Fruit fly (Drosophila melanogaster) whole organism, embryonic: ENCODE results near the gene CG32036.

Experiments
- ATbp ChIP-seq: fragments of 200-800 bp; sonication (Bioruptor generic); optimal IDR thresholded peaks from 2 replicates; lab custom pipeline; 2017; ENCODE audit warnings: missing biosample characterization, mild to moderate bottlenecking, missing genetic modification characterization, missing genetic modification reagents
- Adf1 ChIP-seq: fragments of 200-800 bp; sonication (Bioruptor generic); IDR thresholded peaks from 2 replicates; pipeline ENCODE4 v1.3.6; 2022; ENCODE audit warnings: missing biosample characterization, missing genetic modification characterization
- Atf3 ChIP-seq: fragments of 200-800 bp; sonication (Bioruptor generic); optimal IDR thresholded peaks from 3 replicates; lab custom pipeline; 2016; ENCODE audit warnings: missing biosample characterization, missing genetic modification characterization
- CG11723 ChIP-seq: fragments of 200-800 bp; sonication (Bioruptor generic); optimal IDR thresholded peaks from 2 replicates; lab custom pipeline; 2017; ENCODE audit warnings: missing biosample characterization, mild to moderate bottlenecking, missing genetic modification characterization
- CG12104 ChIP-seq: fragments of 200-800 bp; sonication (Bioruptor generic); optimal IDR thresholded peaks from 3 replicates; lab custom pipeline; 2016; ENCODE audit warnings: missing biosample characterization, missing genetic modification characterization
- CG1233 ChIP-seq: fragments of 200-800 bp; sonication (Bioruptor generic); optimal IDR thresholded peaks from 4 replicates; lab custom pipeline; 2018; ENCODE audit warnings: missing biosample characterization, mild to moderate bottlenecking, missing genetic modification characterization
- CG13123 ChIP-seq: fragments of 200-800 bp; sonication (Bioruptor generic); optimal IDR thresholded peaks from 2 replicates; lab custom pipeline; 2016; ENCODE audit warnings: missing biosample characterization, missing genetic modification characterization
- CG14014 ChIP-seq: fragments of 200-800 bp; sonication (Bioruptor generic); IDR thresholded peaks from 2 replicates; pipeline ENCODE4 v1.3.6; 2022; ENCODE audit warnings: missing biosample characterization, missing genetic modification characterization
- CG1529 ChIP-seq: fragments of 200-800 bp; sonication (Bioruptor generic); optimal IDR thresholded peaks from 3 replicates; lab custom pipeline; 2018; ENCODE audit warnings: missing biosample characterization, missing genetic modification characterization
- CG1602 ChIP-seq: fragments of 200-800 bp; sonication (Bioruptor generic); optimal IDR thresholded peaks from 3 replicates; lab custom pipeline; 2016; ENCODE audit warnings: missing biosample characterization, missing genetic modification characterization
- CG17385 ChIP-seq: fragments of 200-800 bp; sonication (Bioruptor generic); optimal IDR thresholded peaks from 3 replicates; lab custom pipeline; 2018; ENCODE audit warnings: missing biosample characterization, mild to moderate bottlenecking, missing genetic modification characterization
- CG18619 ChIP-seq: fragments of 200-800 bp; sonication (Bioruptor generic); optimal IDR thresholded peaks from 3 replicates; lab custom pipeline; 2017; ENCODE audit warnings: missing biosample characterization, mild to moderate bottlenecking, missing genetic modification characterization
- CG2199 ChIP-seq: fragments of 200-800 bp; sonication (Bioruptor generic); IDR thresholded peaks from 3 replicates; pipeline ENCODE4 v1.3.6; 2022; ENCODE audit warnings: missing biosample characterization, missing genetic modification characterization
- CG3065 ChIP-seq: fragments of 200-800 bp; sonication (Bioruptor generic); optimal IDR thresholded peaks from 2 replicates; lab custom pipeline; 2016; ENCODE audit warnings: missing biosample characterization, missing genetic modification characterization
- CG42726 ChIP-seq: fragments of 200-800 bp; sonication (Bioruptor generic); IDR thresholded peaks from 2 replicates; pipeline ENCODE4 v1.3.6; 2022; ENCODE audit warnings: missing biosample characterization, missing genetic modification characterization; ENCODE audit not compliant: partially characterized antibody
- CG4820 ChIP-seq: fragments of 200-800 bp; sonication (Bioruptor generic); optimal IDR thresholded peaks from 3 replicates; lab custom pipeline; 2016; ENCODE audit warnings: missing biosample characterization, missing genetic modification characterization
- CG7786 ChIP-seq: fragments of 200-800 bp; sonication (Bioruptor generic); optimal IDR thresholded peaks from 2 replicates; lab custom pipeline; 2016; ENCODE audit warnings: missing biosample characterization, missing genetic modification characterization
- CG7987 ChIP-seq: fragments of 200-800 bp; sonication (Bioruptor generic); optimal IDR thresholded peaks from 2 replicates; lab custom pipeline; 2018; ENCODE audit warnings: missing biosample characterization, mild to moderate bottlenecking, missing genetic modification characterization, moderate library complexity
- CG8290 ChIP-seq, 3 experiments: fragments of 200-800 bp; sonication (Bioruptor generic); optimal IDR thresholded peaks; 2 replicates each; lab custom pipeline; 2016 to 2019; ENCODE audit warnings: missing biosample characterization in 3 of 3, missing genetic modification characterization in 3 of 3, mild to moderate bottlenecking in 2 of 3, moderate library complexity in 1 of 3
- CG8924 ChIP-seq: fragments of 200-800 bp; optimal IDR thresholded peaks from 3 replicates; lab custom pipeline; 2019; ENCODE audit warnings: missing biosample characterization, mild to moderate bottlenecking, missing genetic modification characterization, moderate library complexity
- CG9215 ChIP-seq: fragments of 200-800 bp; sonication (Bioruptor generic); IDR thresholded peaks from 2 replicates; pipeline ENCODE4 v1.3.6; 2022; ENCODE audit warnings: missing biosample characterization, missing genetic modification characterization
- CrebB ChIP-seq: fragments of 200-800 bp; sonication (Bioruptor generic); optimal IDR thresholded peaks from 3 replicates; lab custom pipeline; 2018; ENCODE audit warnings: missing biosample characterization, mild to moderate bottlenecking, missing genetic modification characterization
- Deaf1 ChIP-seq: fragments of 200-800 bp; optimal IDR thresholded peaks from 3 replicates; lab custom pipeline; 2019; ENCODE audit warnings: missing biosample characterization, mild to moderate bottlenecking, missing genetic modification characterization, moderate library complexity
- Dfd ChIP-seq, 2 experiments: fragments of >200 bp; optimal IDR thresholded peaks; 2 replicates each; lab custom pipeline; 2017; ENCODE audit warnings: missing biosample characterization in 2 of 2, missing genetic modification characterization in 2 of 2
- Dll ChIP-seq: fragments of 200-800 bp; sonication (Bioruptor generic); IDR thresholded peaks from 4 replicates; pipeline ENCODE4 v1.3.6; 2022; ENCODE audit warnings: missing biosample characterization, missing genetic modification characterization; ENCODE audit not compliant: partially characterized antibody
- Fer3 ChIP-seq: fragments of 200-800 bp; sonication (Bioruptor generic); optimal IDR thresholded peaks from 2 replicates; lab custom pipeline; 2018; ENCODE audit warnings: missing biosample characterization, mild to moderate bottlenecking, missing genetic modification characterization, moderate library complexity
- GATAe ChIP-seq: fragments of 200-800 bp; sonication (Bioruptor generic); conservative IDR thresholded peaks from 2 replicates; pipeline ENCODE4 v1.3.6; 2022; ENCODE audit warnings: missing biosample characterization, missing genetic modification characterization
- HLH3B ChIP-seq: fragments of 200-800 bp; sonication (Bioruptor generic); IDR thresholded peaks from 2 replicates; pipeline ENCODE4 v1.3.6; 2022; ENCODE audit warnings: missing biosample characterization, missing genetic modification characterization
- Mad ChIP-seq: fragments of 200-800 bp; sonication (Bioruptor generic); optimal IDR thresholded peaks from 2 replicates; lab custom pipeline; 2016; ENCODE audit warnings: missing biosample characterization, missing genetic modification characterization
- NFAT ChIP-seq: fragments of 200-800 bp; sonication (Bioruptor generic); IDR thresholded peaks from 2 replicates; pipeline ENCODE4 v1.3.6; 2022; ENCODE audit warnings: missing biosample characterization, missing genetic modification characterization
- NK7.1 ChIP-seq: fragments of 200-800 bp; sonication (Bioruptor generic); optimal IDR thresholded peaks from 3 replicates; lab custom pipeline; 2016; ENCODE audit warnings: missing biosample characterization, missing genetic modification characterization
- Rx ChIP-seq: fragments of 200-800 bp; sonication (Bioruptor generic); IDR thresholded peaks from 2 replicates; pipeline ENCODE4 v1.3.6; 2022; ENCODE audit warnings: missing biosample characterization, missing genetic modification characterization
- btn ChIP-seq: fragments of 200-800 bp; sonication (Bioruptor generic); optimal IDR thresholded peaks from 2 replicates; lab custom pipeline; 2016; ENCODE audit warnings: missing biosample characterization, missing genetic modification characterization
- chif ChIP-seq, 2 experiments: fragments of 200-800 bp; sonication (Bioruptor generic); optimal IDR thresholded peaks; 3 replicates each; lab custom pipeline; 2016; ENCODE audit warnings: missing biosample characterization in 2 of 2, missing genetic modification characterization in 2 of 2
- dati ChIP-seq: fragments of 200-800 bp; sonication (Bioruptor generic); IDR thresholded peaks from 2 replicates; pipeline ENCODE4 v1.3.6; 2022; ENCODE audit warnings: missing biosample characterization, missing genetic modification characterization
- dm ChIP-seq: fragments of 200-800 bp; sonication (Bioruptor generic); optimal IDR thresholded peaks from 3 replicates; lab custom pipeline; 2016; ENCODE audit warnings: missing biosample characterization, missing genetic modification characterization
- dmrt11E ChIP-seq: fragments of 200-800 bp; sonication (Bioruptor generic); optimal IDR thresholded peaks from 3 replicates; lab custom pipeline; 2018; ENCODE audit warnings: missing biosample characterization, mild to moderate bottlenecking, missing genetic modification characterization, moderate library complexity
- dmrt99B ChIP-seq: fragments of 200-800 bp; sonication (Bioruptor generic); optimal IDR thresholded peaks from 2 replicates; lab custom pipeline; 2018; ENCODE audit warnings: missing biosample characterization, mild to moderate bottlenecking, missing genetic modification characterization, moderate library complexity
- esg ChIP-seq: fragments of 200-800 bp; sonication (Bioruptor generic); conservative IDR thresholded peaks from 2 replicates; pipeline ENCODE4 v1.3.6; 2022; ENCODE audit warnings: missing biosample characterization, missing genetic modification characterization
- gro ChIP-seq: fragments of 200-800 bp; sonication (Bioruptor generic); optimal IDR thresholded peaks from 2 replicates; lab custom pipeline; 2016; ENCODE audit warnings: missing biosample characterization, missing genetic modification characterization
- hbn ChIP-seq: fragments of 200-800 bp; sonication (Bioruptor generic); IDR thresholded peaks from 2 replicates; pipeline ENCODE4 v1.3.6; 2022; ENCODE audit warnings: missing biosample characterization, missing genetic modification characterization; ENCODE audit not compliant: partially characterized antibody
- jing ChIP-seq: fragments of 200-800 bp; sonication (Bioruptor generic); optimal IDR thresholded peaks from 2 replicates; lab custom pipeline; 2018; ENCODE audit warnings: missing biosample characterization, mild to moderate bottlenecking, missing genetic modification characterization
- jumu ChIP-seq: fragments of 200-800 bp; sonication (Bioruptor generic); optimal IDR thresholded peaks from 3 replicates; lab custom pipeline; 2016; ENCODE audit warnings: missing biosample characterization, missing genetic modification characterization
- lbe ChIP-seq: fragments of 200-800 bp; sonication (Bioruptor generic); optimal IDR thresholded peaks from 2 replicates; lab custom pipeline; 2016; ENCODE audit warnings: missing biosample characterization, mild to moderate bottlenecking, missing genetic modification characterization
- odd ChIP-seq: fragments of 200-800 bp; sonication (Bioruptor generic); optimal IDR thresholded peaks from 2 replicates; lab custom pipeline; 2017; ENCODE audit warnings: missing biosample characterization, mild to moderate bottlenecking, missing genetic modification characterization
- pb ChIP-seq: fragments of 200-800 bp; sonication (Bioruptor generic); optimal IDR thresholded peaks from 3 replicates; lab custom pipeline; 2016; ENCODE audit warnings: missing biosample characterization, missing genetic modification characterization
- psq ChIP-seq: fragments of 200-800 bp; sonication (Bioruptor generic); optimal IDR thresholded peaks from 2 replicates; lab custom pipeline; 2017; ENCODE audit warnings: missing biosample characterization, missing genetic modification characterization
- sim ChIP-seq: fragments of 200-800 bp; sonication (Bioruptor generic); IDR thresholded peaks from 2 replicates; pipeline ENCODE4 v1.3.6; 2022; ENCODE audit warnings: missing biosample characterization, missing genetic modification characterization
- tin ChIP-seq: fragments of 200-800 bp; sonication (Bioruptor generic); optimal IDR thresholded peaks from 3 replicates; lab custom pipeline; 2016; ENCODE audit warnings: missing biosample characterization, missing genetic modification characterization
- trh ChIP-seq: fragments of 200-800 bp; sonication (Bioruptor generic); optimal IDR thresholded peaks from 2 replicates; lab custom pipeline; 2016; ENCODE audit warnings: missing biosample characterization, missing genetic modification characterization
- zfh2 ChIP-seq: fragments of 200-800 bp; sonication (Bioruptor generic); optimal IDR thresholded peaks from 2 replicates; lab custom pipeline; 2016; ENCODE audit warnings: missing biosample characterization, missing genetic modification characterization

CG32036 gene

DNA sequence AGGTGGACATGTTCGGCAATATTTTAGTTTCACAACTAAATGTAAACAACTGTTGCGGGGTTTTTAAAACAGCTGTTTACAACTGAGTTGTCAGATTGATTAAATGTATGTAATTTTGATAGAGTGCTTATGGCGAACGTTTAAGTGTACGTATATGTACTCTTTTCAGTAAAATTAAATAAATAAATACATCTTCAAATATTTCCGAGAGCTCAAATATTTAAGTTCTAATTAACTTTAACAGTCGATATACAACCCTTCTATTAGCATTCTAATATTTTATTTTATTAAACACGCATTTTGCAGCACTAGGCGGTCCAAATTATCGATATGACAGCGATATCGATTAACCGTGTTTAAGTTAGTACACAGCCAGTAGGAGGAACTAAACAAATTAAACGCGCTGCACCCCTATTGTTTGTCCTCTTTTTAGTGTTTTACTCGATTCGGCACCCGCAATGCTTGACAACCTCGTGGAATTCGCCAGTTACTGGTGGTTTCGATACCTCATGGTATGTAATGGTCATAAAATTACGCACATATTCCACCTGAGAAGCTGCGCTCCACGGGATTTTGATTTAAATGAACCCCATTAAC lies 37.4 kb downstream of the CG32036 start, which contains the start of the genes CG3448 and ghi (continued):
- TF ChIP-seq CG9215 (GFP tag; lab: Robert Waterston, UW) (peak; percentile 68), dati (GFP tag; lab: Robert Waterston, UW) (no peak), dm (GFP tag; lab: Kevin White, UChicago) (peak; percentile 15), CG11723 (no peak), CG42726 (GFP tag; lab: Robert Waterston, UW) (no peak), CrebB (tag; lab: Kevin White, UChicago) (no peak), btn (GFP tag; lab: Kevin White, UChicago) (no peak), Deaf1 (tag; lab: Kevin White, UChicago) (peak; percentile 25), NFAT (GFP tag; lab: Robert Waterston, UW) (peak; percentile 59; the same call in 1 of the 2 replicates), dmrt11E (peak; percentile 11), jumu (GFP tag; lab: Kevin White, UChicago) (peak; percentile 17), lbe (GFP tag; lab: Kevin White, UChicago) (peak; percentile 79), GATAe (GFP tag; lab: Robert Waterston, UW) (no peak), zfh2 (GFP tag; lab: Kevin White, UChicago) (peak; percentile 67), tin (GFP tag; lab: Kevin White, UChicago) (peak; percentile 75), CG14014 (GFP tag; lab: Robert Waterston, UW) (no peak), HLH3B (GFP tag; lab: Robert Waterston, UW) (no peak), hbn (GFP tag; lab: Robert Waterston, UW) (peak; percentile 62), Fer3 (tag; lab: Kevin White, UChicago) (peak; percentile 68), CG2199 (GFP tag; lab: Robert Waterston, UW) (no peak), sim (no peak), chif (GFP tag; optimal IDR thresholded peaks at IDR 0.05; lab: Kevin White, UChicago) (no peak), gro (GFP tag; lab: Kevin White, UChicago) (peak; percentile 41), esg (GFP tag; lab: Robert Waterston, UW) (no peak), NK7.1 (no peak), Dfd (GFP tag; optimal IDR thresholded peaks at IDR 0.05; lab: Kevin White, UChicago) (no peak), CG8924 (peak; percentile 51), CG1233 (GFP tag; lab: Kevin White, UChicago) (peak; percentile 69), dmrt99B (tag; lab: Kevin White, UChicago) (peak; percentile 69), odd (GFP tag; lab: Kevin White, UChicago) (no peak), Adf1 (GFP tag; lab: Robert Waterston, UW) (no peak), Dll (GFP tag; lab: Robert Waterston, UW) (peak; percentile 77), ATbp (GFP tag; lab: Kevin White, UChicago) (no peak), CG1529 (GFP tag; lab: Kevin White, UChicago) (no peak), CG8290 (GFP tag; optimal IDR thresholded peaks at IDR 0.05; lab: Kevin White, UChicago) (peak; percentile 3), CG8290 (tag; optimal IDR thresholded peaks at IDR 0.05; lab: Kevin White, UChicago) (peak in 1 of 2 experiments; percentile 65), jing (GFP tag; lab: Kevin White, UChicago) (no peak), CG18619 (GFP tag; lab: Kevin White, UChicago) (peak; percentile 1), CG13123 (GFP tag; lab: Kevin White, UChicago) (no peak), CG4820 (GFP tag; lab: Kevin White, UChicago) (peak; percentile 58), Rx (GFP tag; lab: Robert Waterston, UW) (peak; percentile 22; the same call in 1 of the 2 replicates), Mad (GFP tag; lab: Kevin White, UChicago) (peak; percentile 37), pb (no peak), trh (GFP tag; lab: Kevin White, UChicago) (no peak), CG7987 (peak; percentile 66), CG12104 (GFP tag; lab: Kevin White, UChicago) (peak; percentile 45), psq (GFP tag; lab: Kevin White, UChicago) (no peak), CG17385 (GFP tag; lab: Kevin White, UChicago) (no peak), Atf3 (no peak), CG7786 (GFP tag; lab: Kevin White, UChicago) (no peak), CG1602 (no peak), CG3065 (no peak)
